Fruit fly (Drosophila melanogaster) whole organism, adult: Measurements from ENCODE around the gene pHCl-1.

Experiments used
- CG11617 ChIP-seq: fragments of 200-800 bp; sonication (Bioruptor generic); optimal IDR thresholded peaks from 2 replicates; lab custom pipeline; 2017; ENCODE audit warnings: mild to moderate bottlenecking, missing biosample characterization, missing genetic modification reagents, missing genetic modification characterization
- CG12768 ChIP-seq: fragments of 200-800 bp; sonication (Bioruptor generic); optimal IDR thresholded peaks from 2 replicates; lab custom pipeline; 2017; ENCODE audit warnings: missing biosample characterization, missing genetic modification characterization, mild to moderate bottlenecking, moderate library complexity, missing genetic modification reagents
- CG14711 ChIP-seq: fragments of 200-800 bp; sonication (Bioruptor generic); optimal IDR thresholded peaks from 2 replicates; lab custom pipeline; 2018; ENCODE audit warnings: missing biosample characterization, mild to moderate bottlenecking, missing genetic modification characterization, moderate library complexity
- CG1620 ChIP-seq: fragments of 200-800 bp; sonication (Bioruptor generic); optimal IDR thresholded peaks from 2 replicates; lab custom pipeline; 2016; ENCODE audit warnings: missing biosample characterization, missing genetic modification characterization
- CG33017 ChIP-seq: fragments of 200-800 bp; sonication (Bioruptor generic); optimal IDR thresholded peaks from 2 replicates; lab custom pipeline; 2018; ENCODE audit warnings: missing biosample characterization, mild to moderate bottlenecking, missing genetic modification characterization, moderate library complexity
- CG5204 ChIP-seq: fragments of 200-800 bp; sonication (Bioruptor generic); optimal IDR thresholded peaks from 2 replicates; lab custom pipeline; 2016; ENCODE audit warnings: missing biosample characterization, missing genetic modification characterization
- CG7045 ChIP-seq: fragments of 200-800 bp; sonication (Bioruptor generic); optimal IDR thresholded peaks from 2 replicates; lab custom pipeline; 2017; ENCODE audit warnings: missing biosample characterization, mild to moderate bottlenecking, missing genetic modification characterization
- CG7101 ChIP-seq: fragments of 200-800 bp; sonication (Bioruptor generic); optimal IDR thresholded peaks from 2 replicates; lab custom pipeline; 2018; ENCODE audit warnings: missing biosample characterization, mild to moderate bottlenecking, missing genetic modification characterization, moderate library complexity
- Clk ChIP-seq: fragments of 200-800 bp; sonication (Bioruptor generic); optimal IDR thresholded peaks from 2 replicates; lab custom pipeline; 2017; ENCODE audit warnings: missing biosample characterization, missing genetic modification characterization
- Crg-1 ChIP-seq: fragments of 200-800 bp; sonication (Bioruptor generic); optimal IDR thresholded peaks from 2 replicates; lab custom pipeline; 2016; ENCODE audit warnings: missing biosample characterization, missing genetic modification characterization
- Hr96 ChIP-seq: fragments of 200-800 bp; sonication (Bioruptor generic); optimal IDR thresholded peaks from 2 replicates; lab custom pipeline; 2016; ENCODE audit warnings: missing biosample characterization, missing genetic modification characterization
- Mnt ChIP-seq: fragments of 200-800 bp; sonication (Bioruptor generic); optimal IDR thresholded peaks from 2 replicates; lab custom pipeline; 2016; ENCODE audit warnings: missing biosample characterization, mild to moderate bottlenecking, missing genetic modification characterization
- bab1 ChIP-seq: fragments of 200-800 bp; sonication (Bioruptor generic); optimal IDR thresholded peaks from 3 replicates; lab custom pipeline; 2019; ENCODE audit warnings: missing biosample characterization, mild to moderate bottlenecking, missing genetic modification characterization, moderate library complexity
- cic ChIP-seq: fragments of 200-800 bp; sonication (Bioruptor generic); optimal IDR thresholded peaks from 2 replicates; lab custom pipeline; 2017; ENCODE audit warnings: missing biosample characterization, mild to moderate bottlenecking, missing genetic modification characterization, moderate library complexity
- cnc ChIP-seq, 2 experiments: fragments of >200 bp; optimal IDR thresholded peaks; 2 replicates each; lab custom pipeline; 2017
- kay ChIP-seq: fragments of 200-800 bp; sonication (Bioruptor generic); peaks from one replicate; lab custom pipeline; 2016; ENCODE audit warnings: missing biosample characterization, missing genetic modification characterization, borderline replicate concordance
- ovo ChIP-seq: fragments of 200-800 bp; sonication (Bioruptor generic); optimal IDR thresholded peaks from 2 replicates; lab custom pipeline; 2016; ENCODE audit warnings: missing biosample characterization, missing genetic modification characterization
- pad ChIP-seq: fragments of 200-800 bp; sonication (Bioruptor generic); optimal IDR thresholded peaks from 3 replicates; lab custom pipeline; 2017; ENCODE audit warnings: missing biosample characterization, missing genetic modification characterization, mild to moderate bottlenecking, moderate library complexity, missing genetic modification reagents
- tj ChIP-seq: fragments of 200-800 bp; sonication (Bioruptor generic); optimal IDR thresholded peaks from 3 replicates; lab custom pipeline; 2017; ENCODE audit warnings: missing biosample characterization, mild to moderate bottlenecking, missing genetic modification characterization, moderate library complexity
- toe ChIP-seq: fragments of 200-800 bp; sonication (Bioruptor generic); optimal IDR thresholded peaks from 2 replicates; lab custom pipeline; 2016; ENCODE audit warnings: missing biosample characterization, missing genetic modification characterization

The pHCl-1 gene

dm6 chr3L:15815353-15816142, 83.3 kb downstream of the pHCl-1 start:
- TF ChIP-seq CG7101 (tag; lab: Kevin White, UChicago): peak; percentile 47
- TF ChIP-seq ovo (GFP tag; lab: Kevin White, UChicago): no peak
- no peak for TF ChIP-seq cic (GFP tag; lab: Kevin White, UChicago)
- no peak for TF ChIP-seq Hr96 (GFP tag; lab: Kevin White, UChicago)
- TF ChIP-seq tj (GFP tag; lab: Kevin White, UChicago): no peak
- TF ChIP-seq cnc (optimal IDR thresholded peaks at IDR 0.05; lab: Kevin White, UChicago): no peak
- TF ChIP-seq Mnt (GFP tag; lab: Kevin White, UChicago): no peak
- TF ChIP-seq Clk (GFP tag; lab: Kevin White, UChicago): no peak
- TF ChIP-seq pad: peak; percentile 47
- TF ChIP-seq toe: no peak
- TF ChIP-seq CG1620: no peak
- TF ChIP-seq CG12768: peak; percentile 39
- TF ChIP-seq kay (GFP tag; lab: Kevin White, UChicago): peak; percentile 71
- TF ChIP-seq CG7045 (GFP tag; lab: Kevin White, UChicago): peak; percentile 64
- TF ChIP-seq CG11617 (GFP tag; lab: Kevin White, UChicago): peak; percentile 43
- peak; percentile 74 for TF ChIP-seq CG33017 (tag; lab: Kevin White, UChicago)
- TF ChIP-seq CG5204 (GFP tag; lab: Kevin White, UChicago): no peak
- TF ChIP-seq Crg-1 (GFP tag; lab: Kevin White, UChicago): no peak
- TF ChIP-seq CG14711: peak; percentile 62
- TF ChIP-seq bab1 (GFP tag; lab: Kevin White, UChicago): no peak

dm6 chr3L:15813988-15814387, 84.8 kb downstream of the pHCl-1 start:
- TF ChIP-seq kay (GFP tag; lab: Kevin White, UChicago) (peak; percentile 75), CG11617 (GFP tag; lab: Kevin White, UChicago) (no peak), pad (no peak), Clk (GFP tag; lab: Kevin White, UChicago) (no peak), CG5204 (GFP tag; lab: Kevin White, UChicago) (no peak), toe (no peak), Mnt (GFP tag; lab: Kevin White, UChicago) (no peak), CG12768 (no peak)

- TF ChIP-seq pad (no peak), CG12768 (no peak), toe (no peak), Mnt (GFP tag; lab: Kevin White, UChicago) (no peak), CG14711 (no peak), Clk (GFP tag; lab: Kevin White, UChicago) (no peak), CG1620 (no peak), kay (GFP tag; lab: Kevin White, UChicago) (no peak), CG11617 (GFP tag; lab: Kevin White, UChicago) (no peak), Hr96 (GFP tag; lab: Kevin White, UChicago) (no peak), cic (GFP tag; lab: Kevin White, UChicago) (no peak), tj (GFP tag; lab: Kevin White, UChicago) (no peak), cnc (optimal IDR thresholded peaks at IDR 0.05; lab: Kevin White, UChicago) (no peak), ovo (GFP tag; lab: Kevin White, UChicago) (no peak), Crg-1 (GFP tag; lab: Kevin White, UChicago) (no peak), CG7101 (tag; lab: Kevin White, UChicago) (no peak), CG5204 (GFP tag; lab: Kevin White, UChicago) (no peak), bab1 (GFP tag; lab: Kevin White, UChicago) (no peak)
Observed at dm6 chr3L:15809768-15810167, 89.1 kb downstream of the pHCl-1 start.

- TF ChIP-seq tj (GFP tag; lab: Kevin White, UChicago) (no peak), CG7101 (tag; lab: Kevin White, UChicago) (no peak), CG14711 (no peak), ovo (GFP tag; lab: Kevin White, UChicago) (no peak), CG5204 (GFP tag; lab: Kevin White, UChicago) (no peak), CG12768 (no peak), toe (no peak), Clk (GFP tag; lab: Kevin White, UChicago) (no peak)
Observed at dm6 chr3L:15809185-15809584, 89.6 kb downstream of the pHCl-1 start, which contains the start of gene CG13445. Gene CG13445, plus strand, starts transcription at chr3L:15809485.

dm6 chr3L:15808667-15809066, 90.2 kb downstream of the pHCl-1 start:
- TF ChIP-seq cic (GFP tag; lab: Kevin White, UChicago) (no peak), ovo (GFP tag; lab: Kevin White, UChicago) (no peak), pad (no peak), toe (no peak), Mnt (GFP tag; lab: Kevin White, UChicago) (no peak)

dm6 chr3L:15808022-15808421, 90.8 kb downstream of the pHCl-1 start, which contains the start of gene CG6244:
Gene CG6244, plus strand, starts transcription at chr3L:15808322.
- TF ChIP-seq CG7101 (tag; lab: Kevin White, UChicago): no peak

dm6 chr3L:15802655-15803054, 96.2 kb downstream of the pHCl-1 start:
- no peak for TF ChIP-seq kay (GFP tag; lab: Kevin White, UChicago)
- TF ChIP-seq Mnt (GFP tag; lab: Kevin White, UChicago): no peak
- no peak for TF ChIP-seq CG14711
- TF ChIP-seq CG1620: no peak
- TF ChIP-seq tj (GFP tag; lab: Kevin White, UChicago): no peak
- TF ChIP-seq ovo (GFP tag; lab: Kevin White, UChicago): no peak
- TF ChIP-seq toe: no peak
- TF ChIP-seq CG7045 (GFP tag; lab: Kevin White, UChicago): no peak
- no peak for TF ChIP-seq CG12768
- TF ChIP-seq Hr96 (GFP tag; lab: Kevin White, UChicago): no peak
